Worm (Caenorhabditis elegans) whole organism, L3 larva: ENCODE data around the gene ZK616.1.

Source experiments
- ama-1 ChIP-seq: fragments of 150-350 bp; optimal IDR thresholded peaks from 2 replicates; lab custom pipeline; 2018
- ceh-28 ChIP-seq: fragments of 150-350 bp; optimal IDR thresholded peaks from 2 replicates; lab custom pipeline; 2014; ENCODE audit warnings: missing biosample characterization, missing genetic modification reagents, missing genetic modification characterization
- ceh-82 ChIP-seq: fragments of 150-350 bp; optimal IDR thresholded peaks from 2 replicates; lab custom pipeline; 2014; ENCODE audit warnings: missing biosample characterization, missing genetic modification characterization
- ceh-9 ChIP-seq: sonication (generic microtip); optimal IDR thresholded peaks from 2 replicates; lab custom pipeline; 2018; ENCODE audit warnings: missing biosample characterization, missing genetic modification characterization
- elt-1 ChIP-seq: fragments of 150-350 bp; optimal IDR thresholded peaks from 2 replicates; lab custom pipeline; 2014; ENCODE audit warnings: missing biosample characterization, missing genetic modification characterization
- elt-2 ChIP-seq: sonication (generic microtip); optimal IDR thresholded peaks from 2 replicates; lab custom pipeline; 2016; ENCODE audit warnings: missing genetic modification reagents, mild to moderate bottlenecking, missing genetic modification characterization, missing compliant biosample characterization
- fkh-10 ChIP-seq: sonication (generic microtip); optimal IDR thresholded peaks from 2 replicates; lab custom pipeline; 2017; ENCODE audit warnings: missing biosample characterization, missing genetic modification reagents, missing genetic modification characterization
- fkh-2 ChIP-seq: fragments of 150-350 bp; optimal IDR thresholded peaks from 2 replicates; lab custom pipeline; 2014; ENCODE audit warnings: missing biosample characterization, missing genetic modification reagents, missing genetic modification characterization
- fos-1 ChIP-seq: fragments of 150-350 bp; optimal IDR thresholded peaks from 2 replicates; lab custom pipeline; 2014; ENCODE audit warnings: missing biosample characterization, missing genetic modification characterization
- hmg-11 ChIP-seq: sonication (generic microtip); optimal IDR thresholded peaks from 2 replicates; lab custom pipeline; 2016; ENCODE audit warnings: missing genetic modification characterization, missing compliant biosample characterization
- jun-1 ChIP-seq: fragments of 150-350 bp; optimal IDR thresholded peaks from 2 replicates; lab custom pipeline; 2014; ENCODE audit warnings: missing biosample characterization, missing genetic modification reagents, missing genetic modification characterization
- lin-15B ChIP-seq: fragments of 150-350 bp; optimal IDR thresholded peaks from 2 replicates; lab custom pipeline; 2014; ENCODE audit warnings: missing biosample characterization, missing genetic modification characterization
- lsy-12 ChIP-seq: sonication (generic microtip); optimal IDR thresholded peaks from 2 replicates; lab custom pipeline; 2016; ENCODE audit warnings: mild to moderate bottlenecking, missing genetic modification characterization, missing compliant biosample characterization
- mdl-1 ChIP-seq: fragments of 150-350 bp; optimal IDR thresholded peaks from 2 replicates; lab custom pipeline; 2014; ENCODE audit warnings: missing biosample characterization, missing genetic modification characterization
- nfya-1 ChIP-seq: sonication (generic microtip); optimal IDR thresholded peaks from 2 replicates; lab custom pipeline; 2017; ENCODE audit warnings: missing genetic modification characterization, mild to moderate bottlenecking, missing compliant biosample characterization, antibody characterized with exemption, moderate library complexity; ENCODE audit not compliant: insufficient read depth
- nhr-11 ChIP-seq: fragments of 150-350 bp; optimal IDR thresholded peaks from 2 replicates; lab custom pipeline; 2014; ENCODE audit warnings: missing biosample characterization, missing genetic modification characterization
- nhr-12 ChIP-seq: fragments of 150-350 bp; optimal IDR thresholded peaks from 2 replicates; lab custom pipeline; 2014; ENCODE audit warnings: missing biosample characterization, missing genetic modification characterization
- nhr-237 ChIP-seq: fragments of 150-350 bp; optimal IDR thresholded peaks from 2 replicates; lab custom pipeline; 2014; ENCODE audit warnings: missing biosample characterization, missing genetic modification characterization
- nhr-43 ChIP-seq: sonication (generic microtip); optimal IDR thresholded peaks from 2 replicates; lab custom pipeline; 2016; ENCODE audit warnings: mild to moderate bottlenecking, missing genetic modification characterization, missing compliant biosample characterization; ENCODE audit not compliant: poor library complexity, severe bottlenecking
- nhr-67 ChIP-seq: fragments of 150-350 bp; optimal IDR thresholded peaks from 2 replicates; lab custom pipeline; 2014; ENCODE audit warnings: missing biosample characterization, missing genetic modification characterization
- nhr-76 ChIP-seq: fragments of 150-350 bp; sonication (generic microtip); optimal IDR thresholded peaks from 5 replicates; lab custom pipeline; 2014; ENCODE audit warnings: missing biosample characterization, missing genetic modification characterization
- nhr-77 ChIP-seq: fragments of 150-350 bp; optimal IDR thresholded peaks from 2 replicates; lab custom pipeline; 2014; ENCODE audit warnings: missing biosample characterization, missing genetic modification characterization
- pha-4 ChIP-seq: fragments of 150-350 bp; optimal IDR thresholded peaks from 2 replicates; lab custom pipeline; 2014; ENCODE audit warnings: missing biosample characterization, missing genetic modification reagents, missing genetic modification characterization
- pqm-1 ChIP-seq: fragments of 150-350 bp; optimal IDR thresholded peaks from 2 replicates; lab custom pipeline; 2017; ENCODE audit warnings: missing biosample characterization, missing genetic modification characterization, inconsistent platforms
- sea-2 ChIP-seq: fragments of 150-350 bp; sonication (generic microtip); optimal IDR thresholded peaks from 4 replicates; lab custom pipeline; 2014; ENCODE audit warnings: missing biosample characterization, missing genetic modification reagents, missing genetic modification characterization
- snpc-4 ChIP-seq: fragments of 150-350 bp; optimal IDR thresholded peaks from 2 replicates; lab custom pipeline; 2014; ENCODE audit warnings: missing biosample characterization, missing genetic modification characterization
- unc-62 ChIP-seq: fragments of 150-350 bp; sonication (generic microtip); optimal IDR thresholded peaks from 4 replicates; lab custom pipeline; 2014; ENCODE audit warnings: missing biosample characterization, missing genetic modification reagents, missing genetic modification characterization
- zag-1 ChIP-seq: fragments of 150-350 bp; optimal IDR thresholded peaks from 2 replicates; lab custom pipeline; 2014; ENCODE audit warnings: missing biosample characterization, missing genetic modification characterization
- ztf-11 ChIP-seq: fragments of 150-350 bp; optimal IDR thresholded peaks from 2 replicates; lab custom pipeline; 2014; ENCODE audit warnings: missing biosample characterization, missing genetic modification characterization
- ztf-4 ChIP-seq: fragments of 150-350 bp; optimal IDR thresholded peaks from 2 replicates; lab custom pipeline; 2014; ENCODE audit warnings: missing biosample characterization, missing genetic modification characterization

The ZK616.1 gene

DNA sequence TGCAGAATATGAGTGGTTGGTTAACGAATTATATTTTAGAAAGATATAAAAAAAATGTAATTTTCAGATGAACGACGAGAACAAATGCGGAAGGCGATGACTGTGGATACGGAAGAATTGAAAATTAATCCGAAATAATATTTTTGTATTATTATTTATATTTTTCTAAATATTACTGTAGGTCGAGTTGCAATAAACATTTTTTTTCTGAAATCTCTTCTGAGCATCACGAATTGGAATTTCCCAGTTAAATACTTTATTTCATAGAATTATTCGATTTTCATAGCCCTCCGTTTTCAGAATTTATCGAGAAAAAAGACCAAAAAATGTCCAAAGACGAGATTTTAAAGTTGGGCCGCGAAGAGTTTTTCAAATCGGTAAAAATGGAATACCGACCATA lies 3.2 kb upstream of the ZK616.1 start, which contains the start of gene ZK616.2:
Gene ZK616.2, plus strand, starts transcription at position 301 of the 400 bp plus-strand sequence.
- TF ChIP-seq ceh-9 (tag; lab: Kevin White, UChicago) (no peak), nfya-1 (tag; lab: Kevin White, UChicago) (no peak), ceh-28 (tag; lab: Kevin White, UChicago) (no peak)

- TF ChIP-seq ztf-4 (tag; lab: Kevin White, UChicago) (no peak), elt-2 (tag; lab: Kevin White, UChicago) (no peak)
These were observed 4.6 kb downstream of the ZK616.1 start, which contains the start of gene ZK616.61 for ce11 chrIV:5405345-5405744. Gene ZK616.61 (plus strand): TSS chrIV:5405645.

DNA sequence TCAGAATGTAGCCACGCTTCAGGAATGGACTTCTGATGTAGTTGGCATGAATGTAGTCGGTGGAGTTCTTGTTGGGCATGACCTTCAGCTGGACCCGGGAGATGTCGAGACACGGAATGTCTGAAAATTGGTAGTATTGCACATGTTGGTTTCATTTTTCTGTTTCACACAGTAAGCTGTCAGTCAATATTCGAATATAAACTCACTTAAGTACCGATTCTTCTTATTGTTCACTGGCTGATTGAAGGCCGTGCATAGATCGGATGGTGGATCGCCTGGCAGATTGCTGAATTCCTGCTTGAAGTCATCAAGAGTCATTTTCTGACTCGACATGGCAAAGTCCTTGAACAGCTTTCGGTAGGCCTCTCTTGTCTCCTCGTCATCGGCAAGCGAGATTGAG lies 8.4 kb downstream of the ZK616.1 start:
- no peak for TF ChIP-seq pha-4 (tag; lab: Kevin White, UChicago)
- TF ChIP-seq jun-1 (tag; lab: Kevin White, UChicago) = no peak
- TF ChIP-seq nhr-77 = no peak
- no peak for TF ChIP-seq ceh-82
- TF ChIP-seq, all 47 proteins: peak for 0

DNA sequence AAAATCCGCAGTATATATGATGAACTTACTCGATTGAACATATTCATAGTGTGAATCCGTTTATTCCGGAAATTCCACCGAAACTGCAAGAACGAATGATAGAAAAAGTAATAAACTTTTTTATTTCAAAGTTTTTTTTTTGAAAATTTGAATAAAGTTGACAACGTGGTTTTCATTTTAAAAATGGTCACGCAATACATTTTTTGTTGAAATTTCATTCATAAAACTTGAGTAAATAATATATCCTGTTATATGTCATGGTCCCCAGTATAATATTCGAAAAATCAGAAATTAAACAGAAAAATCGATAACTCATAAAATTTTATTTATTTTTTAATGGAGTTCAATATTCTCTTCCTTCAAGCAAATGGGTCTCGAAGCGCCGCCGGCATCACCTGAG lies 10.4 kb downstream of the ZK616.1 start, which contains the start of gene ZK616.65:
Gene ZK616.65, minus strand, starts transcription at position 101 of the 400 bp plus-strand sequence.
- TF ChIP-seq ztf-11 (tag; lab: Kevin White, UChicago) (no peak), fkh-2 (no peak), snpc-4 (tag; lab: Kevin White, UChicago) (no peak), fkh-10 (GFP tag; lab: Kevin White, UChicago) (no peak), lsy-12 (tag; lab: Kevin White, UChicago) (no peak), ceh-9 (tag; lab: Kevin White, UChicago) (no peak), elt-1 (tag; lab: Kevin White, UChicago) (no peak), elt-2 (tag; lab: Kevin White, UChicago) (no peak), nhr-237 (tag; lab: Kevin White, UChicago) (no peak), ama-1 (lab: Kevin White, UChicago) (no peak), nhr-67 (no peak), pqm-1 (tag; lab: Kevin White, UChicago) (no peak), sea-2 (GFP tag; lab: Kevin White, UChicago) (no peak), fos-1 (tag; lab: Kevin White, UChicago) (no peak), nhr-43 (no peak), pha-4 (tag; lab: Kevin White, UChicago) (no peak)

- peak; percentile 61 for TF ChIP-seq ceh-28 (tag; lab: Kevin White, UChicago)
- TF ChIP-seq jun-1 (tag; lab: Kevin White, UChicago) = no peak
These were observed 11.1 kb downstream of the ZK616.1 start, which contains the start of gene ZK616.8 for ce11 chrIV:5411641-5412337. Gene ZK616.8 (minus strand): TSS chrIV:5412193.

DNA sequence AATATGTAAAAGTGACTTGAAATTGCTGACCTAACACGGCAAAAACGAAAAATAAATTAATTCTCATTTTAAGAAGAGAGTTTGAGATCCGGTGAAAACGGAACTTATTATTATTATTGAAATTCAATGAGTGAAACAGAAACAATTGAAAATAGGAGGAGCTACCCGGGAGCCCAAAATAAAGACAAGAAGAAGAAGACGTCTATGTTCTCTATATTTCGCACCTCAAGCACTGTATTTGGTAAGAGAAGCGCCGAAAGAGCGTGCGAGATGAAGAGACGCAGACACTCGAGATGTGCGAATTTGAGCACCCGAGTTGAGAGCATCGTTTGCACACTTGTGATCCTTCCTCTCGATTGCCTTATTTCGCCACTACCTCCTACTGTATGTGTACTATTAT lies 15.0 kb downstream of the ZK616.1 start, which contains the start of gene spp-7:
Gene spp-7, minus strand, starts transcription at position 101 of the 400 bp plus-strand sequence.
- TF ChIP-seq pqm-1 (tag; lab: Kevin White, UChicago) (no peak), ztf-4 (tag; lab: Kevin White, UChicago) (no peak), ztf-11 (tag; lab: Kevin White, UChicago) (no peak), elt-2 (tag; lab: Kevin White, UChicago) (no peak), nhr-76 (no peak), unc-62 (GFP tag; lab: Kevin White, UChicago) (no peak), hmg-11 (no peak), nhr-77 (no peak), lsy-12 (tag; lab: Kevin White, UChicago) (no peak), fkh-10 (GFP tag; lab: Kevin White, UChicago) (no peak), nhr-11 (tag; lab: Kevin White, UChicago) (no peak), mdl-1 (tag; lab: Kevin White, UChicago) (no peak), nhr-12 (no peak), lin-15B (no peak), zag-1 (tag; lab: Kevin White, UChicago) (no peak), ceh-82 (no peak), fos-1 (tag; lab: Kevin White, UChicago) (no peak)
